Fruit fly (Drosophila melanogaster) whole organism, embryonic: ENCODE measurements around the gene mthl2.
A peak's percentile ranks its signal among the peaks of the same experiment; 100 is the strongest.

Experiments used
- Aef1 ChIP-seq: fragments of 200-800 bp; sonication (Bioruptor generic); IDR thresholded peaks from 3 replicates; pipeline ENCODE4 v1.3.6; 2022; ENCODE audit warnings: missing biosample characterization, missing genetic modification characterization
- Blimp-1 ChIP-seq: fragments of 200-800 bp; sonication (Bioruptor generic); optimal IDR thresholded peaks from 3 replicates; lab custom pipeline; 2018; ENCODE audit warnings: missing biosample characterization, missing genetic modification characterization, mild to moderate bottlenecking, moderate library complexity, missing genetic modification reagents
- CG10366 ChIP-seq: fragments of 200-800 bp; sonication (Bioruptor generic); IDR thresholded peaks from 2 replicates; pipeline ENCODE4 v1.3.6; 2022; ENCODE audit warnings: missing biosample characterization, missing genetic modification characterization
- CG11696 ChIP-seq: fragments of 200-800 bp; sonication (Bioruptor generic); IDR thresholded peaks from 2 replicates; pipeline ENCODE4 v1.3.6; 2022; ENCODE audit warnings: missing biosample characterization, missing genetic modification characterization
- CG12391 ChIP-seq: fragments of 200-800 bp; sonication (Bioruptor generic); optimal IDR thresholded peaks from 3 replicates; lab custom pipeline; 2018; ENCODE audit warnings: missing biosample characterization, mild to moderate bottlenecking, missing genetic modification characterization, moderate library complexity
- CG13123 ChIP-seq: fragments of 200-800 bp; sonication (Bioruptor generic); optimal IDR thresholded peaks from 2 replicates; lab custom pipeline; 2016; ENCODE audit warnings: missing biosample characterization, missing genetic modification characterization
- CG14441 ChIP-seq: fragments of 200-800 bp; sonication (Bioruptor generic); IDR thresholded peaks from 2 replicates; pipeline ENCODE4 v1.3.6; 2022; ENCODE audit warnings: missing biosample characterization, missing genetic modification characterization
- CG15269 ChIP-seq: fragments of 200-800 bp; sonication (Bioruptor generic); optimal IDR thresholded peaks from 2 replicates; lab custom pipeline; 2018; ENCODE audit warnings: missing biosample characterization, mild to moderate bottlenecking, missing genetic modification characterization, moderate library complexity
- CG15479 ChIP-seq: fragments of 200-800 bp; sonication (Bioruptor generic); optimal IDR thresholded peaks from 3 replicates; lab custom pipeline; 2019; ENCODE audit warnings: missing biosample characterization, mild to moderate bottlenecking, missing genetic modification characterization, moderate library complexity
- CG15696 ChIP-seq: fragments of 200-800 bp; sonication (Bioruptor generic); optimal IDR thresholded peaks from 2 replicates; lab custom pipeline; 2019; ENCODE audit warnings: missing biosample characterization, mild to moderate bottlenecking, missing genetic modification characterization, moderate library complexity
- CG2199 ChIP-seq: fragments of 200-800 bp; sonication (Bioruptor generic); IDR thresholded peaks from 3 replicates; pipeline ENCODE4 v1.3.6; 2022; ENCODE audit warnings: missing biosample characterization, missing genetic modification characterization
- CG6765 ChIP-seq: fragments of 200-800 bp; sonication (Bioruptor generic); optimal IDR thresholded peaks from 3 replicates; lab custom pipeline; 2017; ENCODE audit warnings: missing biosample characterization, mild to moderate bottlenecking, missing genetic modification characterization
- CG8281 ChIP-seq: fragments of 200-800 bp; sonication (Bioruptor generic); optimal IDR thresholded peaks from 2 replicates; lab custom pipeline; 2018; ENCODE audit warnings: missing biosample characterization, mild to moderate bottlenecking, missing genetic modification characterization, moderate library complexity
- CG8765 ChIP-seq: fragments of 200-800 bp; sonication (Bioruptor generic); IDR thresholded peaks from 2 replicates; pipeline ENCODE4 v1.3.6; 2022; ENCODE audit warnings: missing biosample characterization, missing genetic modification characterization
- CG9609 ChIP-seq: fragments of 200-800 bp; sonication (Bioruptor generic); optimal IDR thresholded peaks from 3 replicates; lab custom pipeline; 2016; ENCODE audit warnings: missing biosample characterization, missing genetic modification characterization
- D ChIP-seq, 2 experiments: fragments of 200-800 bp in 1 of 2; fragments of >200 bp in 1 of 2; sonication (Bioruptor generic) in 1 of 2; optimal IDR thresholded peaks; 2 replicates in 1 of 2; 3 replicates in 1 of 2; lab custom pipeline; 2017; ENCODE audit warnings: mild to moderate bottlenecking in 1 of 2, missing biosample characterization in 1 of 2, missing genetic modification characterization in 1 of 2, missing genetic modification reagents in 1 of 2
- Dref ChIP-seq: fragments of 200-800 bp; sonication (Bioruptor generic); IDR thresholded peaks from 2 replicates; pipeline ENCODE4 v1.3.6; 2022; ENCODE audit warnings: missing biosample characterization, missing genetic modification characterization
- Elba2 ChIP-seq: fragments of 200-800 bp; sonication (Bioruptor generic); optimal IDR thresholded peaks from 3 replicates; lab custom pipeline; 2016; ENCODE audit warnings: missing biosample characterization, missing genetic modification characterization
- Gug ChIP-seq: fragments of 200-800 bp; sonication (Bioruptor generic); IDR thresholded peaks from 4 replicates; pipeline ENCODE4 v1.3.6; 2022; ENCODE audit warnings: missing biosample characterization, missing genetic modification characterization
- HLH54F ChIP-seq: fragments of 200-800 bp; sonication (Bioruptor generic); optimal IDR thresholded peaks from 3 replicates; lab custom pipeline; 2016; ENCODE audit warnings: missing biosample characterization, missing genetic modification characterization
- Jarid2 ChIP-seq: fragments of 200-800 bp; sonication (Bioruptor generic); optimal IDR thresholded peaks from 3 replicates; lab custom pipeline; 2017; ENCODE audit warnings: mild to moderate bottlenecking, missing biosample characterization, missing genetic modification reagents, missing genetic modification characterization
- Mrtf ChIP-seq: fragments of 200-800 bp; sonication (Bioruptor generic); IDR thresholded peaks from 3 replicates; pipeline ENCODE4 v1.3.6; 2022; ENCODE audit warnings: missing biosample characterization, missing genetic modification characterization
- Nf-YB ChIP-seq: fragments of 200-800 bp; sonication (Bioruptor generic); optimal IDR thresholded peaks from 3 replicates; lab custom pipeline; 2019; ENCODE audit warnings: missing biosample characterization, mild to moderate bottlenecking, missing genetic modification characterization, moderate library complexity
- Nf-YC ChIP-seq: fragments of 200-800 bp; optimal IDR thresholded peaks from 3 replicates; lab custom pipeline; 2019; ENCODE audit warnings: missing biosample characterization, mild to moderate bottlenecking, missing genetic modification characterization, moderate library complexity
- Stat92E ChIP-seq, 3 experiments: fragments of >200 bp in 2 of 3; fragments of 200-800 bp in 1 of 3; sonication (Bioruptor generic) in 1 of 3; optimal IDR thresholded peaks; 2 replicates each; lab custom pipeline; 2017 to 2019; ENCODE audit warnings: missing biosample characterization in 3 of 3, missing genetic modification characterization in 3 of 3, mild to moderate bottlenecking in 1 of 3, moderate library complexity in 1 of 3
- ara ChIP-seq: fragments of 200-800 bp; sonication (Bioruptor generic); IDR thresholded peaks from 2 replicates; pipeline ENCODE4 v1.3.6; 2022; ENCODE audit warnings: missing biosample characterization, missing genetic modification characterization
- bbx ChIP-seq: fragments of 200-800 bp; sonication (Bioruptor generic); IDR thresholded peaks from 2 replicates; pipeline ENCODE4 v1.3.6; 2022; ENCODE audit warnings: missing biosample characterization, missing genetic modification characterization; ENCODE audit not compliant: partially characterized antibody
- br ChIP-seq: fragments of >200 bp; optimal IDR thresholded peaks from 2 replicates; lab custom pipeline; 2017
- crol ChIP-seq: fragments of 200-800 bp; sonication (Bioruptor generic); IDR thresholded peaks from 2 replicates; pipeline ENCODE4 v1.3.6; 2022; ENCODE audit warnings: missing biosample characterization, missing genetic modification characterization
- dm ChIP-seq: fragments of 200-800 bp; sonication (Bioruptor generic); optimal IDR thresholded peaks from 3 replicates; lab custom pipeline; 2016; ENCODE audit warnings: missing biosample characterization, missing genetic modification characterization
- grn ChIP-seq: fragments of 200-800 bp; sonication (Bioruptor generic); optimal IDR thresholded peaks from 3 replicates; lab custom pipeline; 2017; ENCODE audit warnings: missing biosample characterization, missing genetic modification characterization
- ind ChIP-seq: fragments of 200-800 bp; sonication (Bioruptor generic); optimal IDR thresholded peaks from 3 replicates; lab custom pipeline; 2016; ENCODE audit warnings: missing biosample characterization, missing genetic modification characterization
- insv ChIP-seq, 2 experiments: fragments of 200-800 bp; sonication (Bioruptor generic); optimal IDR thresholded peaks; 3 replicates each; lab custom pipeline; 2016 to 2018; ENCODE audit warnings: missing biosample characterization in 2 of 2, missing genetic modification characterization in 2 of 2
- nau ChIP-seq: fragments of 200-800 bp; sonication (Bioruptor generic); optimal IDR thresholded peaks from 3 replicates; lab custom pipeline; 2017; ENCODE audit warnings: missing biosample characterization, mild to moderate bottlenecking, missing genetic modification characterization, missing genetic modification reagents
- nerfin-1 ChIP-seq: fragments of 200-800 bp; sonication (Bioruptor generic); optimal IDR thresholded peaks from 3 replicates; lab custom pipeline; 2019; ENCODE audit warnings: missing biosample characterization, mild to moderate bottlenecking, missing genetic modification characterization, moderate library complexity
- pho ChIP-seq: fragments of 200-800 bp; sonication (Bioruptor generic); optimal IDR thresholded peaks from 2 replicates; lab custom pipeline; 2016; ENCODE audit warnings: missing biosample characterization, missing genetic modification characterization
- pros ChIP-seq: fragments of 200-800 bp; sonication (Bioruptor generic); optimal IDR thresholded peaks from 3 replicates; lab custom pipeline; 2019; ENCODE audit warnings: missing biosample characterization, mild to moderate bottlenecking, missing genetic modification characterization, moderate library complexity
- pzg ChIP-seq: fragments of 200-800 bp; sonication (Bioruptor generic); optimal IDR thresholded peaks from 3 replicates; lab custom pipeline; 2018; ENCODE audit warnings: missing biosample characterization, mild to moderate bottlenecking, missing genetic modification characterization, moderate library complexity
- rib ChIP-seq: fragments of 200-800 bp; sonication (Bioruptor generic); IDR thresholded peaks from 2 replicates; pipeline ENCODE4 v1.3.6; 2022; ENCODE audit warnings: missing biosample characterization, missing genetic modification characterization
- sd ChIP-seq: fragments of 200-800 bp; sonication (Bioruptor generic); optimal IDR thresholded peaks from 3 replicates; lab custom pipeline; 2018; ENCODE audit warnings: missing biosample characterization, mild to moderate bottlenecking, missing genetic modification characterization, moderate library complexity
- sens-2 ChIP-seq: fragments of 200-800 bp; sonication (Bioruptor generic); IDR thresholded peaks from 2 replicates; pipeline ENCODE4 v1.3.6; 2022; ENCODE audit warnings: missing biosample characterization, missing genetic modification characterization
- slbo ChIP-seq: fragments of 200-800 bp; sonication (Bioruptor generic); IDR thresholded peaks from 2 replicates; pipeline ENCODE4 v1.3.6; 2022; ENCODE audit warnings: missing biosample characterization, missing genetic modification characterization
- so ChIP-seq: fragments of 200-800 bp; sonication (Bioruptor generic); IDR thresholded peaks from 3 replicates; pipeline ENCODE4 v1.3.6; 2022; ENCODE audit warnings: missing biosample characterization, missing genetic modification characterization
- sqz ChIP-seq: fragments of 200-800 bp; sonication (Bioruptor generic); optimal IDR thresholded peaks from 3 replicates; lab custom pipeline; 2018; ENCODE audit warnings: missing biosample characterization, mild to moderate bottlenecking, missing genetic modification characterization
- twi ChIP-seq: fragments of 200-800 bp; optimal IDR thresholded peaks from 2 replicates; lab custom pipeline; 2019; ENCODE audit warnings: missing biosample characterization, mild to moderate bottlenecking, missing genetic modification characterization, moderate library complexity
- usp ChIP-seq: fragments of >200 bp; optimal IDR thresholded peaks from 2 replicates; lab custom pipeline; 2017; ENCODE audit warnings: missing biosample characterization, missing genetic modification characterization
- vvl ChIP-seq: fragments of 200-800 bp; sonication (Bioruptor generic); IDR thresholded peaks from 2 replicates; pipeline ENCODE4 v1.3.6; 2022; ENCODE audit warnings: missing biosample characterization, missing genetic modification characterization
- z ChIP-seq: fragments of 200-800 bp; sonication (Bioruptor generic); IDR thresholded peaks from 3 replicates; pipeline ENCODE4 v1.3.6; 2022; ENCODE audit warnings: missing biosample characterization, missing genetic modification characterization

mthl2 gene

dm6 chr3L:5654955-5655750 lies 50.6 kb downstream of the mthl2 start (continued):
- TF ChIP-seq CG11696 (GFP tag; lab: Robert Waterston, UW) (no peak), CG10366 (no peak), Elba2 (peak; percentile 83), CG8765 (GFP tag; lab: Robert Waterston, UW) (0 out of 2 replicates have a peak, but pooled peaks have one; percentile 3), CG15696 (tag; lab: Kevin White, UChicago) (no peak), sqz (GFP tag; lab: Kevin White, UChicago) (peak; percentile 87), CG9609 (GFP tag; lab: Kevin White, UChicago) (no peak), CG12391 (tag; lab: Kevin White, UChicago) (no peak), insv (GFP tag; optimal IDR thresholded peaks at IDR 0.05; lab: Kevin White, UChicago) (peak; percentile 28 to 94), pzg (no peak), slbo (GFP tag; lab: Robert Waterston, UW) (no peak), dm (GFP tag; lab: Kevin White, UChicago) (peak; percentile 20), Aef1 (GFP tag; lab: Robert Waterston, UW) (no peak), Nf-YC (tag; lab: Kevin White, UChicago) (peak; percentile 69), Nf-YB (GFP tag; lab: Kevin White, UChicago) (peak; percentile 91), CG14441 (peak; percentile 42; the same call in 1 of the 2 replicates), br (lab: Kevin White, UChicago) (no peak), pros (peak; percentile 97), so (GFP tag; lab: Robert Waterston, UW) (no peak), Dref (GFP tag; lab: Robert Waterston, UW) (no peak), ind (no peak), CG15479 (GFP tag; lab: Kevin White, UChicago) (peak; percentile 76), sens-2 (GFP tag; lab: Robert Waterston, UW) (no peak), CG13123 (no peak), grn (GFP tag; lab: Kevin White, UChicago) (peak; percentile 67), Mrtf (no peak), rib (GFP tag; lab: Robert Waterston, UW) (peak; percentile 68; the same call in 1 of the 2 replicates), D (optimal IDR thresholded peaks at IDR 0.05; lab: Kevin White, UChicago) (no peak), D (GFP tag; optimal IDR thresholded peaks at IDR 0.05; lab: Kevin White, UChicago) (no peak), CG6765 (GFP tag; lab: Kevin White, UChicago) (no peak), usp (GFP tag; lab: Kevin White, UChicago) (no peak)

dm6 chr3L:5655751-5656276 lies 51.2 kb downstream of the mthl2 start:
- TF ChIP-seq nerfin-1 (tag; lab: Kevin White, UChicago) (peak; percentile 61), vvl (GFP tag; lab: Robert Waterston, UW) (peak; percentile 12; the same call in 1 of the 2 replicates), sd (peak; percentile 80), CG15269 (no peak), ara (GFP tag; lab: Robert Waterston, UW) (no peak), pros (peak; percentile 73), Gug (GFP tag; lab: Robert Waterston, UW) (no peak), grn (GFP tag; lab: Kevin White, UChicago) (peak; percentile 66), CG15479 (GFP tag; lab: Kevin White, UChicago) (peak; percentile 16), twi (peak; percentile 22), nau (GFP tag; lab: Kevin White, UChicago) (no peak), Blimp-1 (peak; percentile 65), bbx (GFP tag; lab: Robert Waterston, UW) (0 out of 2 replicates have a peak, but pooled peaks have one; percentile 36), HLH54F (no peak), pho (no peak), CG8281 (tag; lab: Kevin White, UChicago) (peak; percentile 98), CG2199 (GFP tag; lab: Robert Waterston, UW) (peak; percentile 90; the same call in 2 of the 3 replicates), z (GFP tag; lab: Robert Waterston, UW) (peak; percentile 96), crol (GFP tag; lab: Robert Waterston, UW) (peak; percentile 71), Stat92E (GFP tag; optimal IDR thresholded peaks at IDR 0.05; lab: Kevin White, UChicago) (peak in 1 of 3 experiments; percentile 65), Jarid2 (peak; percentile 12)
